Worm (Caenorhabditis elegans): ENCODE data around the gene T23C6.4.
A peak's percentile ranks its signal among the peaks of the same experiment; 100 is the strongest.

Gene T23C6.4

ce11 chrX:17146545-17146944, 3.2 kb downstream of the T23C6.4 start:
- TF ChIP-seq nhr-76 (tag; optimal IDR thresholded peaks at IDR 0.05) (no peak), daf-12 (tag; optimal IDR thresholded peaks at IDR 0.05) (no peak), aly-2 (tag; optimal IDR thresholded peaks at IDR 0.05) (no peak), nhr-28 (tag; optimal IDR thresholded peaks at IDR 0.05) (no peak), ZK546.5 (tag; optimal IDR thresholded peaks at IDR 0.05) (no peak), pqm-1 (tag; optimal IDR thresholded peaks at IDR 0.05) (peak; percentile 55), eor-1 (tag; optimal IDR thresholded peaks at IDR 0.05) (no peak), skn-1 (tag; optimal IDR thresholded peaks at IDR 0.05) (no peak), lsy-12 (tag; optimal IDR thresholded peaks at IDR 0.05) (no peak), jun-1 (tag; optimal IDR thresholded peaks at IDR 0.05) (peak; percentile 14), nhr-23 (tag; optimal IDR thresholded peaks at IDR 0.05) (no peak), elt-2 (tag; optimal IDR thresholded peaks at IDR 0.05) (peak; percentile 68), fos-1 (tag; optimal IDR thresholded peaks at IDR 0.05) (no peak), ceh-28 (tag; optimal IDR thresholded peaks at IDR 0.05) (no peak), ztf-11 (tag; optimal IDR thresholded peaks at IDR 0.05) (no peak), pha-4 (tag; optimal IDR thresholded peaks at IDR 0.05) (peak; percentile 6), egl-27 (tag; optimal IDR thresholded peaks at IDR 0.05) (no peak), mml-1 (tag; optimal IDR thresholded peaks at IDR 0.05) (no peak)

- TF ChIP-seq ceh-16 (tag; optimal IDR thresholded peaks at IDR 0.05) (no peak), ama-1 (optimal IDR thresholded peaks at IDR 0.05) (no peak), nhr-25 (tag; optimal IDR thresholded peaks at IDR 0.05) (no peak), pqm-1 (tag; optimal IDR thresholded peaks at IDR 0.05) (peak; percentile 32), pha-4 (tag; optimal IDR thresholded peaks at IDR 0.05) (peak; percentile 39), elt-2 (tag; optimal IDR thresholded peaks at IDR 0.05) (peak; percentile 58), lsy-12 (tag; optimal IDR thresholded peaks at IDR 0.05) (no peak)
Measured at ce11 chrX:17140447-17140846, 9.3 kb downstream of the T23C6.4 start.

ce11 chrX:17139204-17139780, 10.4 kb downstream of the T23C6.4 start:
- no peak for TF ChIP-seq ZK546.5 (tag; optimal IDR thresholded peaks at IDR 0.05)
- TF ChIP-seq elt-1 (tag; optimal IDR thresholded peaks at IDR 0.05), result no peak
- no peak for TF ChIP-seq ztf-11 (tag; optimal IDR thresholded peaks at IDR 0.05)
- TF ChIP-seq daf-12 (tag; optimal IDR thresholded peaks at IDR 0.05), result no peak
- no peak for TF ChIP-seq egl-5 (tag; optimal IDR thresholded peaks at IDR 0.05)
- peak; percentile 30 for TF ChIP-seq jun-1 (tag; optimal IDR thresholded peaks at IDR 0.05)
- no peak for TF ChIP-seq skn-1 (tag; optimal IDR thresholded peaks at IDR 0.05)
- TF ChIP-seq ceh-16 (tag; optimal IDR thresholded peaks at IDR 0.05), result no peak
- peak; percentile 92 for TF ChIP-seq elt-2 (tag; optimal IDR thresholded peaks at IDR 0.05)
- TF ChIP-seq nhr-76 (tag; optimal IDR thresholded peaks at IDR 0.05), result no peak
- TF ChIP-seq nhr-11 (tag; optimal IDR thresholded peaks at IDR 0.05), result no peak
- no peak for TF ChIP-seq nfya-1 (tag; optimal IDR thresholded peaks at IDR 0.05; ENCODE audit: insufficient read depth)
- peak; percentile 22 for TF ChIP-seq pqm-1 (tag; optimal IDR thresholded peaks at IDR 0.05)
- no peak for TF ChIP-seq mdl-1 (tag; optimal IDR thresholded peaks at IDR 0.05)
- peak; percentile 20 for TF ChIP-seq pha-4 (tag; optimal IDR thresholded peaks at IDR 0.05)

ce11 chrX:17138060-17138557, 11.6 kb downstream of the T23C6.4 start, which contains the start of gene cnp-3:
Gene cnp-3 (minus strand): TSS chrX:17138110.
- no peak for TF ChIP-seq egl-27 (tag; optimal IDR thresholded peaks at IDR 0.05)
- peak; percentile 75 for TF ChIP-seq skn-1 (tag; optimal IDR thresholded peaks at IDR 0.05)
- peak in 2 of 3 experiments; percentile 21 to 63 for TF ChIP-seq elt-3 (tag; optimal IDR thresholded peaks at IDR 0.05)
- no peak for TF ChIP-seq nhr-11 (tag; optimal IDR thresholded peaks at IDR 0.05)
- TF ChIP-seq nhr-25 (tag; optimal IDR thresholded peaks at IDR 0.05), result peak; percentile 77
- TF ChIP-seq jun-1 (tag; optimal IDR thresholded peaks at IDR 0.05), result no peak
- TF ChIP-seq fkh-10 (GFP tag; optimal IDR thresholded peaks at IDR 0.05), result no peak
- peak; percentile 77 for TF ChIP-seq nhr-23 (tag; optimal IDR thresholded peaks at IDR 0.05)
- TF ChIP-seq lin-15B (tag; optimal IDR thresholded peaks at IDR 0.05), result no peak
- TF ChIP-seq aly-2 (tag; optimal IDR thresholded peaks at IDR 0.05), result no peak
- TF ChIP-seq elt-2 (tag; optimal IDR thresholded peaks at IDR 0.05), result peak; percentile 24
- TF ChIP-seq nhr-76 (tag; optimal IDR thresholded peaks at IDR 0.05), result no peak
- TF ChIP-seq ztf-11 (tag; optimal IDR thresholded peaks at IDR 0.05), result no peak
- peak; percentile 56 for TF ChIP-seq pqm-1 (tag; optimal IDR thresholded peaks at IDR 0.05)
- TF ChIP-seq unc-62 (GFP tag; optimal IDR thresholded peaks at IDR 0.05), result no peak
- no peak for TF ChIP-seq daf-12 (tag; optimal IDR thresholded peaks at IDR 0.05)
- TF ChIP-seq zag-1 (tag; optimal IDR thresholded peaks at IDR 0.05), result no peak
- peak; percentile 63 for TF ChIP-seq fos-1 (tag; optimal IDR thresholded peaks at IDR 0.05)
- TF ChIP-seq ceh-28 (tag; optimal IDR thresholded peaks at IDR 0.05), result no peak
- TF ChIP-seq nhr-43 (tag; optimal IDR thresholded peaks at IDR 0.05; ENCODE audit: poor library complexity, severe bottlenecking), result peak; percentile 80
- no peak for TF ChIP-seq nhr-237 (tag; optimal IDR thresholded peaks at IDR 0.05)
- TF ChIP-seq tbx-2 (tag; optimal IDR thresholded peaks at IDR 0.05), result peak; percentile 4
- no peak for TF ChIP-seq nhr-28 (tag; optimal IDR thresholded peaks at IDR 0.05)
- TF ChIP-seq fkh-2 (tag; optimal IDR thresholded peaks at IDR 0.05), result no peak
- no peak for TF ChIP-seq egl-5 (tag; optimal IDR thresholded peaks at IDR 0.05)
- TF ChIP-seq eor-1 (tag; optimal IDR thresholded peaks at IDR 0.05), result no peak
- TF ChIP-seq R02D3.7 (tag; optimal IDR thresholded peaks at IDR 0.05), result no peak
- no peak for TF ChIP-seq snpc-4 (tag; optimal IDR thresholded peaks at IDR 0.05)
- TF ChIP-seq nhr-12 (tag; optimal IDR thresholded peaks at IDR 0.05), result no peak
- TF ChIP-seq ama-1 (optimal IDR thresholded peaks at IDR 0.05), result no peak
- no peak for TF ChIP-seq nhr-77 (tag; optimal IDR thresholded peaks at IDR 0.05)
- no peak for TF ChIP-seq mml-1 (tag; optimal IDR thresholded peaks at IDR 0.05)
- TF ChIP-seq nhr-67 (tag; optimal IDR thresholded peaks at IDR 0.05), result no peak
- TF ChIP-seq sea-2 (GFP tag; optimal IDR thresholded peaks at IDR 0.05), result no peak
- no peak for TF ChIP-seq pha-4 (tag; optimal IDR thresholded peaks at IDR 0.05)
- no peak for TF ChIP-seq unc-39 (tag; optimal IDR thresholded peaks at IDR 0.05)
- TF ChIP-seq lsy-12 (tag; optimal IDR thresholded peaks at IDR 0.05), result no peak
- TF ChIP-seq ZK546.5 (tag; optimal IDR thresholded peaks at IDR 0.05), result no peak
